Fruit fly (Drosophila melanogaster) whole organism, embryonic: ENCODE measurements around the gene Idgf3.

Source experiments
- BtbVII ChIP-seq: fragments of 200-800 bp; sonication (Bioruptor generic); optimal IDR thresholded peaks from 3 replicates; lab custom pipeline; 2017; ENCODE audit warnings: missing biosample characterization, mild to moderate bottlenecking, missing genetic modification characterization
- C15 ChIP-seq: fragments of 200-800 bp; sonication (Bioruptor generic); IDR thresholded peaks from 3 replicates; pipeline ENCODE4 v1.3.6; 2022; ENCODE audit warnings: missing biosample characterization, missing genetic modification characterization
- CG11504 ChIP-seq: fragments of 200-800 bp; sonication (Bioruptor generic); optimal IDR thresholded peaks from 3 replicates; lab custom pipeline; 2019; ENCODE audit warnings: missing biosample characterization, mild to moderate bottlenecking, missing genetic modification characterization, moderate library complexity
- CG12391 ChIP-seq: fragments of 200-800 bp; sonication (Bioruptor generic); optimal IDR thresholded peaks from 3 replicates; lab custom pipeline; 2018; ENCODE audit warnings: missing biosample characterization, mild to moderate bottlenecking, missing genetic modification characterization, moderate library complexity
- CG12659 ChIP-seq: fragments of 200-800 bp; sonication (Bioruptor generic); optimal IDR thresholded peaks from 3 replicates; lab custom pipeline; 2017; ENCODE audit warnings: mild to moderate bottlenecking, missing biosample characterization, missing genetic modification reagents, missing genetic modification characterization
- CG1529 ChIP-seq: fragments of 200-800 bp; sonication (Bioruptor generic); optimal IDR thresholded peaks from 3 replicates; lab custom pipeline; 2018; ENCODE audit warnings: missing biosample characterization, missing genetic modification characterization
- CG1602 ChIP-seq: fragments of 200-800 bp; sonication (Bioruptor generic); optimal IDR thresholded peaks from 3 replicates; lab custom pipeline; 2016; ENCODE audit warnings: missing biosample characterization, missing genetic modification characterization
- CG16863 ChIP-seq: fragments of 200-800 bp; sonication (Bioruptor generic); optimal IDR thresholded peaks from 3 replicates; lab custom pipeline; 2016; ENCODE audit warnings: missing biosample characterization, missing genetic modification characterization
- CG17802 ChIP-seq: fragments of 200-800 bp; sonication (Bioruptor generic); optimal IDR thresholded peaks from 2 replicates; lab custom pipeline; 2018; ENCODE audit warnings: missing biosample characterization, mild to moderate bottlenecking, missing genetic modification characterization, moderate library complexity
- CG18619 ChIP-seq: fragments of 200-800 bp; sonication (Bioruptor generic); optimal IDR thresholded peaks from 3 replicates; lab custom pipeline; 2017; ENCODE audit warnings: missing biosample characterization, mild to moderate bottlenecking, missing genetic modification characterization
- CG30403 ChIP-seq: fragments of 200-800 bp; sonication (Bioruptor generic); optimal IDR thresholded peaks from 3 replicates; lab custom pipeline; 2016; ENCODE audit warnings: missing biosample characterization, missing genetic modification characterization
- CG3163 ChIP-seq: fragments of 200-800 bp; sonication (Bioruptor generic); optimal IDR thresholded peaks from 3 replicates; lab custom pipeline; 2016; ENCODE audit warnings: missing biosample characterization, missing genetic modification characterization
- CG3847 ChIP-seq: fragments of 200-800 bp; sonication (Bioruptor generic); IDR thresholded peaks from 2 replicates; pipeline ENCODE4 v1.3.6; 2022; ENCODE audit warnings: missing biosample characterization, missing genetic modification characterization
- CG42726 ChIP-seq: fragments of 200-800 bp; sonication (Bioruptor generic); IDR thresholded peaks from 2 replicates; pipeline ENCODE4 v1.3.6; 2022; ENCODE audit warnings: missing biosample characterization, missing genetic modification characterization; ENCODE audit not compliant: partially characterized antibody
- CG43689 ChIP-seq: fragments of 200-800 bp; sonication (Bioruptor generic); IDR thresholded peaks from 2 replicates; pipeline ENCODE4 v1.3.6; 2022; ENCODE audit warnings: missing biosample characterization, missing genetic modification characterization
- CG4707 ChIP-seq: fragments of 200-800 bp; sonication (Bioruptor generic); optimal IDR thresholded peaks from 2 replicates; lab custom pipeline; 2018; ENCODE audit warnings: missing biosample characterization, mild to moderate bottlenecking, missing genetic modification characterization, moderate library complexity
- CG6254 ChIP-seq: fragments of 200-800 bp; sonication (Bioruptor generic); optimal IDR thresholded peaks from 3 replicates; lab custom pipeline; 2017; ENCODE audit warnings: mild to moderate bottlenecking, missing biosample characterization, missing genetic modification reagents, missing genetic modification characterization
- CG7372 ChIP-seq: fragments of 200-800 bp; sonication (Bioruptor generic); IDR thresholded peaks from 2 replicates; pipeline ENCODE4 v1.3.6; 2022; ENCODE audit warnings: missing biosample characterization, missing genetic modification characterization
- CG7745 ChIP-seq: fragments of 200-800 bp; sonication (Bioruptor generic); optimal IDR thresholded peaks from 2 replicates; lab custom pipeline; 2018; ENCODE audit warnings: missing biosample characterization, mild to moderate bottlenecking, missing genetic modification characterization, moderate library complexity
- CG9609 ChIP-seq: fragments of 200-800 bp; sonication (Bioruptor generic); optimal IDR thresholded peaks from 3 replicates; lab custom pipeline; 2016; ENCODE audit warnings: missing biosample characterization, missing genetic modification characterization
- Dbx ChIP-seq: fragments of 200-800 bp; sonication (Bioruptor generic); IDR thresholded peaks from 3 replicates; pipeline ENCODE4 v1.3.6; 2022; ENCODE audit warnings: missing biosample characterization, missing genetic modification characterization
- Deaf1 ChIP-seq: fragments of 200-800 bp; optimal IDR thresholded peaks from 3 replicates; lab custom pipeline; 2019; ENCODE audit warnings: missing biosample characterization, mild to moderate bottlenecking, missing genetic modification characterization, moderate library complexity
- E2f2 ChIP-seq: fragments of 200-800 bp; sonication (Bioruptor generic); IDR thresholded peaks from 2 replicates; pipeline ENCODE4 v1.3.6; 2022; ENCODE audit warnings: missing biosample characterization, missing genetic modification characterization
- HLH3B ChIP-seq: fragments of 200-800 bp; sonication (Bioruptor generic); IDR thresholded peaks from 2 replicates; pipeline ENCODE4 v1.3.6; 2022; ENCODE audit warnings: missing biosample characterization, missing genetic modification characterization
- Hey ChIP-seq: fragments of 200-800 bp; sonication (Bioruptor generic); optimal IDR thresholded peaks from 3 replicates; lab custom pipeline; 2018; ENCODE audit warnings: missing biosample characterization, mild to moderate bottlenecking, missing genetic modification characterization
- Jarid2 ChIP-seq: fragments of 200-800 bp; sonication (Bioruptor generic); optimal IDR thresholded peaks from 3 replicates; lab custom pipeline; 2017; ENCODE audit warnings: mild to moderate bottlenecking, missing biosample characterization, missing genetic modification reagents, missing genetic modification characterization
- Lim3 ChIP-seq: fragments of 200-800 bp; sonication (Bioruptor generic); IDR thresholded peaks from 2 replicates; pipeline ENCODE4 v1.3.6; 2022; ENCODE audit warnings: missing biosample characterization, missing genetic modification characterization
- bbx ChIP-seq: fragments of 200-800 bp; sonication (Bioruptor generic); IDR thresholded peaks from 2 replicates; pipeline ENCODE4 v1.3.6; 2022; ENCODE audit warnings: missing biosample characterization, missing genetic modification characterization; ENCODE audit not compliant: partially characterized antibody
- cg ChIP-seq: fragments of 200-800 bp; sonication (Bioruptor generic); optimal IDR thresholded peaks from 3 replicates; lab custom pipeline; 2019; ENCODE audit warnings: missing biosample characterization, mild to moderate bottlenecking, missing genetic modification characterization, moderate library complexity
- crp ChIP-seq, 2 experiments: fragments of 200-800 bp; sonication (Bioruptor generic); optimal IDR thresholded peaks; 2 replicates in 1 of 2; 3 replicates in 1 of 2; lab custom pipeline; 2017; ENCODE audit warnings: missing biosample characterization in 2 of 2, missing genetic modification characterization in 2 of 2, mild to moderate bottlenecking in 1 of 2, moderate library complexity in 1 of 2
- da ChIP-seq: fragments of 200-800 bp; sonication (Bioruptor generic); optimal IDR thresholded peaks from 2 replicates; lab custom pipeline; 2016; ENCODE audit warnings: missing biosample characterization, missing genetic modification characterization
- danr ChIP-seq: fragments of 200-800 bp; sonication (Bioruptor generic); IDR thresholded peaks from 2 replicates; pipeline ENCODE4 v1.3.6; 2022; ENCODE audit warnings: missing biosample characterization, missing genetic modification characterization
- ems ChIP-seq: fragments of 200-800 bp; sonication (Bioruptor generic); optimal IDR thresholded peaks from 3 replicates; lab custom pipeline; 2016; ENCODE audit warnings: missing biosample characterization, missing genetic modification characterization
- ewg ChIP-seq: fragments of 200-800 bp; sonication (Bioruptor generic); optimal IDR thresholded peaks from 3 replicates; lab custom pipeline; 2017; ENCODE audit warnings: mild to moderate bottlenecking, missing biosample characterization, missing genetic modification reagents, missing genetic modification characterization
- exex ChIP-seq: fragments of 200-800 bp; sonication (Bioruptor generic); optimal IDR thresholded peaks from 4 replicates; lab custom pipeline; 2018; ENCODE audit warnings: missing biosample characterization, mild to moderate bottlenecking, missing genetic modification characterization, moderate library complexity
- fru ChIP-seq: fragments of >200 bp; optimal IDR thresholded peaks from 2 replicates; lab custom pipeline; 2017
- gcm2 ChIP-seq: fragments of 200-800 bp; sonication (Bioruptor generic); optimal IDR thresholded peaks from 2 replicates; lab custom pipeline; 2016; ENCODE audit warnings: missing biosample characterization, missing genetic modification characterization
- gfzf ChIP-seq: fragments of 200-800 bp; sonication (Bioruptor generic); optimal IDR thresholded peaks from 2 replicates; lab custom pipeline; 2016; ENCODE audit warnings: missing biosample characterization, mild to moderate bottlenecking, missing genetic modification characterization, moderate library complexity
- grau ChIP-seq: fragments of 200-800 bp; optimal IDR thresholded peaks from 3 replicates; lab custom pipeline; 2019; ENCODE audit warnings: missing biosample characterization, mild to moderate bottlenecking, missing genetic modification characterization, moderate library complexity
- gsb-n ChIP-seq: fragments of 200-800 bp; sonication (Bioruptor generic); optimal IDR thresholded peaks from 3 replicates; lab custom pipeline; 2018; ENCODE audit warnings: missing biosample characterization, mild to moderate bottlenecking, missing genetic modification characterization
- hb ChIP-seq: fragments of 200-800 bp; sonication (Bioruptor generic); IDR thresholded peaks from 3 replicates; pipeline ENCODE4 v1.3.6; 2022; ENCODE audit warnings: missing biosample characterization, missing genetic modification characterization; ENCODE audit not compliant: partially characterized antibody
- ind ChIP-seq: fragments of 200-800 bp; sonication (Bioruptor generic); optimal IDR thresholded peaks from 3 replicates; lab custom pipeline; 2016; ENCODE audit warnings: missing biosample characterization, missing genetic modification characterization
- lab ChIP-seq: fragments of 200-800 bp; sonication (Bioruptor generic); optimal IDR thresholded peaks from 3 replicates; lab custom pipeline; 2017; ENCODE audit warnings: missing biosample characterization, missing genetic modification characterization, mild to moderate bottlenecking, moderate library complexity, missing genetic modification reagents
- otp ChIP-seq: fragments of 200-800 bp; sonication (Bioruptor generic); IDR thresholded peaks from 3 replicates; pipeline ENCODE4, ENCODE4 v1.3.6; 2022; ENCODE audit warnings: missing biosample characterization, missing genetic modification characterization
- psq ChIP-seq: fragments of 200-800 bp; sonication (Bioruptor generic); optimal IDR thresholded peaks from 2 replicates; lab custom pipeline; 2017; ENCODE audit warnings: missing biosample characterization, missing genetic modification characterization
- sens-2 ChIP-seq: fragments of 200-800 bp; sonication (Bioruptor generic); IDR thresholded peaks from 2 replicates; pipeline ENCODE4 v1.3.6; 2022; ENCODE audit warnings: missing biosample characterization, missing genetic modification characterization
- trem ChIP-seq: fragments of 200-800 bp; optimal IDR thresholded peaks from 3 replicates; lab custom pipeline; 2019; ENCODE audit warnings: missing biosample characterization, mild to moderate bottlenecking, missing genetic modification characterization, moderate library complexity
- unc-4 ChIP-seq: fragments of 200-800 bp; sonication (Bioruptor generic); IDR thresholded peaks from 2 replicates; pipeline ENCODE4 v1.3.6; 2022; ENCODE audit warnings: missing biosample characterization, missing genetic modification characterization; ENCODE audit not compliant: partially characterized antibody
- zfh1 ChIP-seq: fragments of 200-800 bp; sonication (Bioruptor generic); IDR thresholded peaks from 3 replicates; pipeline ENCODE4 v1.3.6; 2022; ENCODE audit warnings: missing biosample characterization, missing genetic modification characterization
- zfh2 ChIP-seq: fragments of 200-800 bp; sonication (Bioruptor generic); optimal IDR thresholded peaks from 2 replicates; lab custom pipeline; 2016; ENCODE audit warnings: missing biosample characterization, missing genetic modification characterization

Gene Idgf3

DNA sequence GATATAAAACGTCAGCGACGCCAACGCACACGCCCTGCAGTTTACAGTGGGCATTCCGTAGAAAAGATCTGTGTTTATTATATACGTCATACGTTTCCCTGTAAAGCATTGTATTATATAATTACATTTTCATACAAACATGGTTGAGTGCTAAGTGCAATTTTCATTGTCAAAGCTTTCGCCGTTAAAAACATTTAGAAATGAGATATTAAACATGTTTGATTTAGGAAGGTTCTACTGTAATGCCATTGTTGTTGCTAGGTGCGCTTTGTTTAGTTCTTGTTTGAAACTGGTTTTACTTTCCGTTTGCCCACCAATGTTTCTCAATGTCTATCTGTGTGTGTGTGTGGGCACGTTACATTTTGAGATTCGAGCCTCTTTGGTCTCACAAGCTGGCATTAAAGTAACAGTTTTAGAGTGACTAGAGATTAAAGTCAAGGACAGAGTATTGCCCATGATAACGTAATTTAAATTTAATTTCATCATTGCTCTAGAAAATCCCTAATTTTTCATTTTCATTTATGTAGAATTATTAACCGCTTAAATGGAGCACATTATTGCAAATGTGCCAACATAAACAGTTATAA is 42.0 kb downstream of the Idgf3 start (continued):
- TF ChIP-seq gcm2 (GFP tag; lab: Kevin White, UChicago): peak; percentile 60
- TF ChIP-seq bbx (GFP tag; lab: Robert Waterston, UW): no peak
- peak; percentile 75 for TF ChIP-seq zfh1 (GFP tag; lab: Robert Waterston, UW)
- peak; percentile 45 for TF ChIP-seq cg (GFP tag; lab: Kevin White, UChicago)
- no peak for TF ChIP-seq da
- peak; percentile 99 for TF ChIP-seq grau (tag; lab: Kevin White, UChicago)
- peak in 1 of 2 experiments; percentile 7 for TF ChIP-seq crp (GFP tag; optimal IDR thresholded peaks at IDR 0.05; lab: Kevin White, UChicago)
- peak; percentile 63 for TF ChIP-seq CG18619 (GFP tag; lab: Kevin White, UChicago)
- peak; percentile 67 for TF ChIP-seq CG4707
- TF ChIP-seq hb: no peak
- no peak for TF ChIP-seq gfzf (GFP tag; lab: Kevin White, UChicago)
- peak; percentile 48; the same call in 1 of the 3 replicates for TF ChIP-seq Dbx (GFP tag; lab: Robert Waterston, UW)
- TF ChIP-seq CG30403 (GFP tag; lab: Kevin White, UChicago): peak; percentile 79
- peak; percentile 48 for TF ChIP-seq ewg (GFP tag; lab: Kevin White, UChicago)
- TF ChIP-seq Hey (tag; lab: Kevin White, UChicago): peak; percentile 11
- TF ChIP-seq CG12391 (tag; lab: Kevin White, UChicago): peak; percentile 85
- peak; percentile 64 for TF ChIP-seq CG1602 (GFP tag; lab: Kevin White, UChicago)
- peak; percentile 46 for TF ChIP-seq Jarid2 (GFP tag; lab: Kevin White, UChicago)
- no peak for TF ChIP-seq unc-4 (GFP tag; lab: Robert Waterston, UW)
- 0 out of 2 replicates have a peak, but pooled peaks have one; percentile 8 for TF ChIP-seq danr (GFP tag; lab: Robert Waterston, UW)
- TF ChIP-seq Deaf1: peak; percentile 41
- no peak for TF ChIP-seq fru (lab: Kevin White, UChicago)
- peak; percentile 39 for TF ChIP-seq CG17802
- peak; percentile 66 for TF ChIP-seq CG16863
- peak; percentile 76 for TF ChIP-seq CG1529 (GFP tag; lab: Kevin White, UChicago)
- no peak for TF ChIP-seq exex (tag; lab: Kevin White, UChicago)
- TF ChIP-seq CG43689 (GFP tag; lab: Robert Waterston, UW): 0 out of 2 replicates have a peak, but pooled peaks have one; percentile 42
- no peak for TF ChIP-seq C15 (GFP tag; lab: Robert Waterston, UW)
- peak; percentile 76 for TF ChIP-seq gsb-n (tag; lab: Kevin White, UChicago)
- TF ChIP-seq CG3163: no peak
- TF ChIP-seq CG3847 (GFP tag; lab: Robert Waterston, UW): peak; percentile 68
- TF ChIP-seq CG7372 (GFP tag; lab: Robert Waterston, UW): peak; percentile 41; the same call in 1 of the 2 replicates
- peak; percentile 70 for TF ChIP-seq sens-2 (GFP tag; lab: Robert Waterston, UW)
- peak; percentile 61 for TF ChIP-seq CG9609 (GFP tag; lab: Kevin White, UChicago)
- peak; percentile 53 for TF ChIP-seq E2f2 (GFP tag; lab: Robert Waterston, UW)
- no peak for TF ChIP-seq CG42726 (GFP tag; lab: Robert Waterston, UW)
- peak; percentile 77 for TF ChIP-seq ems (GFP tag; lab: Kevin White, UChicago)
- peak; percentile 70 for TF ChIP-seq ind
- TF ChIP-seq Lim3 (GFP tag; lab: Robert Waterston, UW): no peak
- TF ChIP-seq CG11504: peak; percentile 83
- TF ChIP-seq psq: no peak
- TF ChIP-seq CG12659 (GFP tag; lab: Kevin White, UChicago): peak; percentile 64
- TF ChIP-seq CG6254: peak; percentile 75
- TF ChIP-seq lab: peak; percentile 82
- peak; percentile 53 for TF ChIP-seq BtbVII
- TF ChIP-seq HLH3B (GFP tag; lab: Robert Waterston, UW): peak; percentile 74; the same call in 1 of the 2 replicates
- TF ChIP-seq trem (tag; lab: Kevin White, UChicago): peak; percentile 69
- no peak for TF ChIP-seq CG7745 (tag; lab: Kevin White, UChicago)
- peak; percentile 47 for TF ChIP-seq zfh2
- TF ChIP-seq otp: peak; percentile 65; the same call in 2 of the 3 replicates
